Worm (Caenorhabditis elegans): Measurements from ENCODE around the gene amph-1.

The amph-1 gene

ce11 chrIV:9614060-9614459 lies 33.6 kb downstream of the amph-1 start:
- TF ChIP-seq ztf-26 (tag; optimal IDR thresholded peaks at IDR 0.05) = no peak
- no peak for TF ChIP-seq gei-17 (GFP tag; optimal IDR thresholded peaks at IDR 0.05)
- TF ChIP-seq ceh-27 (GFP tag; optimal IDR thresholded peaks at IDR 0.05) = no peak
- no peak for TF ChIP-seq F33H1.4 (GFP tag; IDR thresholded peaks at IDR 0.05)
- TF ChIP-seq ets-4 (GFP tag; optimal IDR thresholded peaks at IDR 0.05) = no peak
- no peak for TF ChIP-seq ztf-6 (GFP tag; IDR thresholded peaks at IDR 0.05)
- no peak for TF ChIP-seq lin-35 (GFP tag; optimal IDR thresholded peaks at IDR 0.05)
- TF ChIP-seq B0336.3 (GFP tag; IDR thresholded peaks at IDR 0.05) = no peak
- TF ChIP-seq pha-4 (tag; optimal IDR thresholded peaks at IDR 0.05) = no peak
- TF ChIP-seq nhr-90 (tag; optimal IDR thresholded peaks at IDR 0.05) = no peak
- no peak for TF ChIP-seq chd-7 (tag; optimal IDR thresholded peaks at IDR 0.05)
- no peak for TF ChIP-seq lsl-1 (GFP tag; optimal IDR thresholded peaks at IDR 0.05)

DNA sequence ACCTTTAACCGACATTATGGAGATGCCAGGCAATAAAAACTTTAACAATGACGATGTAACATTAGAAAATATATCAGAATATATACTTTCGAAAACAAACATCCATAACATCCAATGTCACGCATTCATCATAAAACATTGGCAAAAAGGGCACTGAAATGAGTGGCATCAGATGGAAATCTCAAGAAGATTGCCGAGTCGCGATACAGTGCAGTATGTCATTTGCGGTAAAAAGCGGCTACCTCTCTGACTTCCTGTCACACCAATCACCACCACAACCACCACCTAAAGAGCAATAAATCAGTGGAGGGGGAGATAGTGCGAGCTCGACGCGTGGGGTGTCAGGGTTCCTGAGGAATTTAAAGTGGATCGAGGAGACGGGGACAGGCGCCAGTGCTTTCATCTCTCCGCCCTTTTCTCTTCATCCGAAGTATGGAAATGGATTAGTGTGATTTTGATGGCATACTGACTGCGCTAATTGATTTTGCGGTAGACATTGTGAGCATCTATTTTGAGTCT lies 34.5 kb downstream of the amph-1 start:
- no peak for TF ChIP-seq bed-2 (GFP tag; IDR thresholded peaks at IDR 0.05)
- no peak for TF ChIP-seq F49E8.2 (tag; optimal IDR thresholded peaks at IDR 0.05; ENCODE audit: insufficient read depth)
- no peak for TF ChIP-seq B0261.1 (tag; optimal IDR thresholded peaks at IDR 0.05)
- TF ChIP-seq C17E4.6 (GFP tag; IDR thresholded peaks at IDR 0.05) = no peak
- no peak for TF ChIP-seq akir-1 (GFP tag; optimal IDR thresholded peaks at IDR 0.05)
- TF ChIP-seq B0035.1 (tag; optimal IDR thresholded peaks at IDR 0.05) = no peak
- no peak for TF ChIP-seq bed-1 (GFP tag; IDR thresholded peaks at IDR 0.05)
- TF ChIP-seq attf-6 (GFP tag; IDR thresholded peaks at IDR 0.05) = no peak
- TF ChIP-seq snpc-4 (GFP tag; optimal IDR thresholded peaks at IDR 0.05) = no peak
- no peak for TF ChIP-seq snpc-4 (tag; optimal IDR thresholded peaks at IDR 0.05)
- TF ChIP-seq zim-3 (tag; optimal IDR thresholded peaks at IDR 0.05) = no peak
- TF ChIP-seq C06A6.2 (GFP tag; conservative IDR thresholded peaks at IDR 0.05) = no peak
- TF ChIP-seq pbrm-1 (GFP tag; IDR thresholded peaks at IDR 0.05) = no peak
- no peak for TF ChIP-seq tlf-1 (GFP tag; optimal IDR thresholded peaks at IDR 0.05)
- TF ChIP-seq ztf-6 (GFP tag; IDR thresholded peaks at IDR 0.05) = no peak
- no peak for TF ChIP-seq hsf-1 (GFP tag; IDR thresholded peaks at IDR 0.05)
- no peak for TF ChIP-seq hrde-1 (tag; optimal IDR thresholded peaks at IDR 0.05; ENCODE audit: borderline replicate concordance)

ce11 chrIV:9610923-9611322 lies 36.8 kb downstream of the amph-1 start:
- TF ChIP-seq B0261.1 (tag; optimal IDR thresholded peaks at IDR 0.05) (no peak), snpc-4 (GFP tag; optimal IDR thresholded peaks at IDR 0.05) (no peak), snpc-4 (tag; optimal IDR thresholded peaks at IDR 0.05) (no peak), sdz-38 (tag; optimal IDR thresholded peaks at IDR 0.05) (no peak), ceh-100 (GFP tag; IDR thresholded peaks at IDR 0.05) (no peak), lsy-27 (tag; optimal IDR thresholded peaks at IDR 0.05; ENCODE audit: borderline replicate concordance, insufficient read depth) (no peak)

DNA sequence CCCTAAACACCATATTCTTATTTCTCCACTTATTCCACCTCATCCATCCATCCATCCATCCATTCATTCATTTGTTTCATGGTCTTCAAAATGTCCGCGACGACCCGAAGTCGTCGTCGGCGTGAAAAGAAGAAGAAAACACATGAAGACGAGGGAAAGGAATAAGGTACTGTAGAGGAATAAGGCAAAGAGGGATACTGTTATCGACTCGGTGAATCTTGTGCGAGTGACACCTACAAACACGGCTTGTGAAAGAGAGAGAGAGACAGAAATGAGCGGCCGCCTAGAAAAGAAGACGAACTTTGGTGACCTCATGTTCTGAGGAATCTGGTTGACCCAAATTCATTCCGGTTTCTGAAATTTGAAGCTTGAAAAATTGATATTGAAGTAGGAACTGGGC lies 38.6 kb downstream of the amph-1 start:
- no peak for TF ChIP-seq ekl-4 (GFP tag; IDR thresholded peaks at IDR 0.05)
- TF ChIP-seq ztf-22 (GFP tag; optimal IDR thresholded peaks at IDR 0.05) = no peak
- no peak for TF ChIP-seq akir-1 (GFP tag; optimal IDR thresholded peaks at IDR 0.05)
- no peak for TF ChIP-seq bed-2 (GFP tag; IDR thresholded peaks at IDR 0.05)
- TF ChIP-seq snpc-1.1 (tag; optimal IDR thresholded peaks at IDR 0.05; ENCODE audit: insufficient read depth) = no peak
- TF ChIP-seq ccch-3 (GFP tag; optimal IDR thresholded peaks at IDR 0.05) = no peak
- TF ChIP-seq gei-17 (GFP tag; optimal IDR thresholded peaks at IDR 0.05) = no peak
- no peak for TF ChIP-seq nhr-179 (tag; optimal IDR thresholded peaks at IDR 0.05)

Measured in whole organism, young adult.